Worm (Caenorhabditis elegans) whole organism, late embryonic: ENCODE measurements around the gene srr-2.

Experiments
- C08G9.2 ChIP-seq: sonication (generic microtip); optimal IDR thresholded peaks from 2 replicates; lab custom pipeline; 2016; ENCODE audit warnings: mild to moderate bottlenecking, missing genetic modification characterization, moderate library complexity, missing compliant biosample characterization
- C38D4.7 ChIP-seq: fragments of 200-800 bp; sonication (Bioruptor generic); optimal IDR thresholded peaks from 2 replicates; lab custom pipeline; 2018; ENCODE audit warnings: mild to moderate bottlenecking, missing genetic modification characterization, moderate library complexity, missing compliant biosample characterization
- F13H6.1 ChIP-seq: sonication (generic microtip); optimal IDR thresholded peaks from 2 replicates; lab custom pipeline; 2016; ENCODE audit warnings: missing genetic modification characterization, missing compliant biosample characterization
- K02D7.2 ChIP-seq: sonication (generic microtip); optimal IDR thresholded peaks from 2 replicates; lab custom pipeline; 2017; ENCODE audit warnings: mild to moderate bottlenecking, missing genetic modification characterization, missing compliant biosample characterization
- ceh-18 ChIP-seq: sonication (generic microtip); optimal IDR thresholded peaks from 2 replicates; lab custom pipeline; 2016; ENCODE audit warnings: missing genetic modification characterization, missing compliant biosample characterization
- ceh-19 ChIP-seq: fragments of 200-800 bp; sonication (Bioruptor generic); optimal IDR thresholded peaks from 2 replicates; lab custom pipeline; 2018; ENCODE audit warnings: mild to moderate bottlenecking, missing genetic modification characterization, missing compliant biosample characterization
- ceh-2 ChIP-seq: sonication (generic microtip); optimal IDR thresholded peaks from 2 replicates; lab custom pipeline; 2016; ENCODE audit warnings: missing genotype, missing genetic modification characterization, missing compliant biosample characterization
- ceh-22 ChIP-seq: sonication (generic microtip); optimal IDR thresholded peaks from 2 replicates; lab custom pipeline; 2017; ENCODE audit warnings: missing biosample characterization, missing genetic modification characterization
- ceh-45 ChIP-seq: fragments of 200-800 bp; sonication (Bioruptor generic); IDR thresholded peaks from 2 replicates; pipeline ENCODE4 v1.3.6; 2022; ENCODE audit warnings: missing genetic modification reagents, missing genetic modification characterization, missing compliant biosample characterization
- elt-2 ChIP-seq: sonication (generic microtip); optimal IDR thresholded peaks from 2 replicates; lab custom pipeline; 2016; ENCODE audit warnings: missing genetic modification reagents, missing genetic modification characterization, missing compliant biosample characterization
- eyg-1 ChIP-seq: sonication (generic microtip); optimal IDR thresholded peaks from 2 replicates; lab custom pipeline; 2016; ENCODE audit warnings: missing genotype, missing genetic modification characterization, missing compliant biosample characterization
- fax-1 ChIP-seq: sonication (generic microtip); optimal IDR thresholded peaks from 2 replicates; lab custom pipeline; 2016; ENCODE audit warnings: missing genotype, missing genetic modification characterization, missing compliant biosample characterization
- fkh-6 ChIP-seq: sonication (generic microtip); optimal IDR thresholded peaks from 2 replicates; lab custom pipeline; 2016; ENCODE audit warnings: missing genetic modification characterization, missing compliant biosample characterization
- hlh-13 ChIP-seq: fragments of 200-800 bp; sonication (Bioruptor generic); optimal IDR thresholded peaks from 2 replicates; lab custom pipeline; 2018; ENCODE audit warnings: mild to moderate bottlenecking, missing genetic modification characterization, missing compliant biosample characterization
- hlh-15 ChIP-seq: sonication (generic microtip); optimal IDR thresholded peaks from 2 replicates; lab custom pipeline; 2016; ENCODE audit warnings: missing genetic modification characterization, missing compliant biosample characterization
- hlh-8 ChIP-seq: sonication (generic microtip); optimal IDR thresholded peaks from 2 replicates; lab custom pipeline; 2016; ENCODE audit warnings: missing genotype, missing genetic modification characterization, missing compliant biosample characterization
- lin-11 ChIP-seq: fragments of 200-800 bp; sonication (Bioruptor generic); optimal IDR thresholded peaks from 2 replicates; lab custom pipeline; 2018; ENCODE audit warnings: mild to moderate bottlenecking, missing genetic modification characterization, missing compliant biosample characterization
- madf-2 ChIP-seq: sonication (generic microtip); optimal IDR thresholded peaks from 2 replicates; lab custom pipeline; 2017; ENCODE audit warnings: missing genetic modification characterization, missing compliant biosample characterization
- nfya-1 ChIP-seq: sonication (generic microtip); optimal IDR thresholded peaks from 2 replicates; lab custom pipeline; 2017; ENCODE audit warnings: missing genetic modification characterization, mild to moderate bottlenecking, missing compliant biosample characterization, antibody characterized with exemption, moderate library complexity
- nhr-11 ChIP-seq: fragments of 150-350 bp; optimal IDR thresholded peaks from 2 replicates; lab custom pipeline; 2014; ENCODE audit warnings: missing biosample characterization, missing genetic modification characterization
- nhr-232 ChIP-seq: sonication (generic microtip); optimal IDR thresholded peaks from 2 replicates; lab custom pipeline; 2016; ENCODE audit warnings: missing genetic modification characterization, missing compliant biosample characterization
- pag-3 ChIP-seq: sonication (generic microtip); optimal IDR thresholded peaks from 2 replicates; lab custom pipeline; 2016; ENCODE audit warnings: missing compliant biosample characterization, missing genetic modification characterization, borderline replicate concordance
- pha-2 ChIP-seq: sonication (generic microtip); optimal IDR thresholded peaks from 2 replicates; lab custom pipeline; 2017; ENCODE audit warnings: mild to moderate bottlenecking, missing genetic modification characterization, missing compliant biosample characterization
- pqm-1 ChIP-seq: sonication (generic microtip); optimal IDR thresholded peaks from 2 replicates; lab custom pipeline; 2016; ENCODE audit warnings: missing genetic modification characterization, missing compliant biosample characterization
- ref-2 ChIP-seq: sonication (generic microtip); optimal IDR thresholded peaks from 2 replicates; lab custom pipeline; 2016; ENCODE audit warnings: missing genetic modification characterization, missing compliant biosample characterization
- sdc-2 ChIP-seq: sonication (generic microtip); optimal IDR thresholded peaks from 2 replicates; lab custom pipeline; 2016; ENCODE audit warnings: missing genotype, missing genetic modification characterization, missing compliant biosample characterization
- sox-2 ChIP-seq: fragments of 200-800 bp; sonication (Bioruptor generic); IDR thresholded peaks from 2 replicates; pipeline ENCODE4 v1.3.6; 2022; ENCODE audit warnings: missing genetic modification reagents, missing genetic modification characterization, missing compliant biosample characterization
- syd-9 ChIP-seq: sonication (generic microtip); optimal IDR thresholded peaks from 2 replicates; lab custom pipeline; 2016; ENCODE audit warnings: mild to moderate bottlenecking, missing genetic modification characterization, moderate library complexity, missing compliant biosample characterization
- tbx-7 ChIP-seq: sonication (generic microtip); optimal IDR thresholded peaks from 2 replicates; lab custom pipeline; 2016; ENCODE audit warnings: missing genotype, missing genetic modification characterization, missing compliant biosample characterization
- unc-3 ChIP-seq, 2 experiments: fragments of 200-800 bp in 1 of 2; sonication (Bioruptor generic) in 1 of 2; sonication (generic microtip) in 1 of 2; conservative IDR thresholded peaks in 1 of 2; optimal IDR thresholded peaks in 1 of 2; 2 replicates each; pipeline versions ENCODE4 v1.3.6 to Lab custom; 2016 to 2022; ENCODE audit warnings: missing compliant biosample characterization in 2 of 2, missing genetic modification characterization in 2 of 2, missing genetic modification reagents in 1 of 2
- unc-42 ChIP-seq: sonication (generic microtip); optimal IDR thresholded peaks from 2 replicates; lab custom pipeline; 2016; ENCODE audit warnings: missing genotype, missing genetic modification characterization, missing compliant biosample characterization
- zip-5 ChIP-seq: sonication (generic microtip); optimal IDR thresholded peaks from 2 replicates; lab custom pipeline; 2016; ENCODE audit warnings: missing genetic modification characterization, missing compliant biosample characterization
- ztf-16 ChIP-seq: sonication (generic microtip); optimal IDR thresholded peaks from 2 replicates; lab custom pipeline; 2017; ENCODE audit warnings: missing genetic modification characterization, missing compliant biosample characterization

Gene srr-2

DNA sequence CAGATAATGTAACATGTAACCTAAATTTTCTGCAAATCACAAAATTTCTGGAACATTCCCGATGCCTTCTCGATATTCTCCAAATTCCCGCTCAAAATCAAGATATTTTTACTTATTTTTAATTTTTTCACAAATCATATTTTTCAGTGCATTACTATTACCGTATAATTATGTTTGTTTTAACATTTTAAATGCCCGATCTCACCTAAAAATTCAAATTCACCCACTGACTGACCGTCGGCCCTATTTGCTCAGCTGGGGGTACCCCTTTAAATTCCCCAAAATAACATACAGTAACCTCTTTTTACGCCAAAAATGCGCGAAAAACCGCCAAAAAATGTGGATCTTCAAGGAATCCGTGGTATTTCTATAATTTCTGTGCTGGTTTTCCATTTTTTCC is 699 bp upstream of the srr-2 start, which contains the start of gene oac-49:
Gene oac-49 (plus strand): TSS at position 301 of the 400 bp plus-strand sequence.
- no peak for TF ChIP-seq hlh-8 (tag; lab: Kevin White, UChicago)
- TF ChIP-seq ztf-16: no peak
- TF ChIP-seq ceh-2: no peak
- no peak for TF ChIP-seq lin-11 (tag; lab: Kevin White, UChicago)
- no peak for TF ChIP-seq madf-2 (tag; lab: Kevin White, UChicago)
- TF ChIP-seq nhr-232 (tag; lab: Kevin White, UChicago): no peak
- no peak for TF ChIP-seq ceh-18 (tag; lab: Kevin White, UChicago)
- TF ChIP-seq ceh-22: no peak
- no peak for TF ChIP-seq syd-9
- no peak for TF ChIP-seq fax-1 (tag; lab: Kevin White, UChicago)
- TF ChIP-seq sdc-2 (tag; lab: Kevin White, UChicago): no peak
- TF ChIP-seq pha-2 (tag; lab: Kevin White, UChicago): no peak

DNA sequence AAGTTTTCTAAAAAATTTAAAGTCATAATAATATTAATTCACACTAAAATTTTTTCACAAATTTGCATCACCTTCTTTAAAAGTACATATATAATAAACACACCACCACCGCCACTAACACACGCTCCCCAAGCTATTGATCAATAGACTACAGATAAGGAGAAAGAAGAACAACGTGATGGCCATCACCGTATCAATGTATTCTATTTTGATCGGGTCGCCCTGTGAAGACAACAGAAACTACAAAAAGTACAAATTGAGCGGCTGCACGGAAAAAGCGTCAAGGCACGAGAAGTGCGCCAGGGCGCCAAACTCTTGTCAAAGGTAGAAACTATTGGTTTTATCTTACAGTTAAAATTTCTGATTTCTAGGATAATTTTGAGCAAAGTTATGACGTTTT is 4.6 kb downstream of the srr-2 start:
- TF ChIP-seq elt-2 (tag; lab: Kevin White, UChicago): peak; percentile 40
- no peak for TF ChIP-seq zip-5 (tag; lab: Kevin White, UChicago)

DNA sequence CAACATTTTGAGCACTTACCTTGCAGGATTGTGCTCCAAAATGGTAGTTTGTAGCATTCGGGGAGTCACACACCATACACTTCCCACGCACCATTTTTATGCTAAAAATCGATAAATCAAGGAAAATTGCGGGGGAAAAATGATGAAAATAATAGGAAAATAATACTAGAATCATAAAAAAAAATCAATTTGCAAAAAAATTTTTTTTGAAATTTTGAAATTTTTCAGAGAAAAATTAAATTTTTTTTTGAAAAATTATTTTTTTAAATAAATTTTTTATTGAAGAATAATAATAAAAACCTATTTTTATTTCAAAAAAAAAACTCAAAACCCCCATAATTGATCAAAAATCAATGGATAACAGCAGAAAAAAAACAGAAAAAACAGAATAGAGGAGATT is 5.2 kb downstream of the srr-2 start, which contains the start of gene nhr-79:
Gene nhr-79 (minus strand): TSS at position 101 of the 400 bp plus-strand sequence.
- no peak for TF ChIP-seq eyg-1 (tag; lab: Kevin White, UChicago)
- TF ChIP-seq pag-3 (tag; lab: Kevin White, UChicago): no peak

DNA sequence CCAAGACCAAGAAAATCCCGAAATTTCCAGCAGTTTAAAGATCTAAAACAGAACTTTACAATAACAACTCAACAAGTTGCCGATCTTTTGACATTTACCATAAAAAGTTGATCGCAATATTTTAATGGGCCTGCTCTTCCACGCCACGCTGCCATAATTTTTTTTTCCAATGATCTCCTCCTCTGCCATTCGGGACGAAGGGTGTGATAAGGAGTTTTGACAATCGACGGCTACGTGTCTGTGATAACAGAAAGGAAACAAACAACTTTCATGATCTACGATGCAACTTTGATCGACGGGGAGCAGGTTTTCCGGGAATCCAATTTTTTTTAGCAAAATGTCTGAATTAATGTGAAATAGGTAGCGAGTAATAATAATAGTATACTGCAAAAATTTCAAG is 10.1 kb downstream of the srr-2 start:
- TF ChIP-seq pag-3 (tag; lab: Kevin White, UChicago): no peak
- TF ChIP-seq elt-2 (tag; lab: Kevin White, UChicago): peak; percentile 65

DNA sequence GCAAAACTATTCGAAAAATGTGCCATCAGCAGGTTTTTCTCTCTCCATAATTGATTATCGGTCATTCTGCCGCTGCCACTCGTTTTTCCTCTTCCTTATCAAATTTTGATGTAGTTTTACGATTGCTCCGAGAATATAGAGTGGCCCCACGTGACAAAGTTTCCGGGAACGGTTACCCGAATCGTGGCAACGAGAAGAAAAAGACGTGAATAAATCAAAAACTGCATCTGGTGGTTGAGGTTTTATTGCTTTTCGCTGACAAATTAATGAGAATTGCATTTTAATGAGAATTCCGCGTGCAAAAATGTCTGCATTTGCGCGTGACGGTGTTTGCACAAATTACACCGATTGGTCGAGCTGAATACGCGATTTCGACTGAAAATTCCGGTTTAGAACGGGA is 11.5 kb downstream of the srr-2 start:
- TF ChIP-seq elt-2 (tag; lab: Kevin White, UChicago): peak; percentile 2
- TF ChIP-seq sox-2 (GFP tag; lab: Robert Waterston, UW): no peak
- TF ChIP-seq, all 69 proteins: peak for 1

DNA sequence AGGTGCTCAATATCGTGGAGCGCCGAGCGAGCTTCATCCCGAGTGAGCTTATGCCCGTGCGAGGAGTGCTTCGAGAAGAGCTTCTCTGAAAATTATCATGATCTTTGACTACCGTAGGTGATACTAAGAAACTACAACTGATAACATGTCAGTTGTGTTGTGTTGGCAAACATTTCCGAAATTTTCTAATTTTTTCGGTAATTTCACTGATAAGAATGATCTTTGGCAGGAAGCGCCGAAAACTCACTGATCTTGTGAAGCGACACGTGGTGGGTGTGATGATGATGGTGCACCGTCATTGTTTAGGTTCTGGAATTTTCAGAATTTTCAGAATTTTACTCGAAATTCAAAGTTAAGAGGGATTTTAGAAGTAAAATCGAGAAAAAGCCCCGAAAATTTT is 13.7 kb downstream of the srr-2 start, which contains the start of gene Y39B6A.1:
Gene Y39B6A.1 (minus strand): TSS at position 309 of the 400 bp plus-strand sequence.
- TF ChIP-seq tbx-7 (tag; lab: Kevin White, UChicago): no peak
- TF ChIP-seq unc-3 (GFP tag; conservative IDR thresholded peaks at IDR 0.05; lab: Robert Waterston, UW): no peak
- TF ChIP-seq unc-3 (tag; optimal IDR thresholded peaks at IDR 0.05; lab: Kevin White, UChicago): no peak
- TF ChIP-seq lin-11 (tag; lab: Kevin White, UChicago): no peak
- TF ChIP-seq ceh-45 (GFP tag; lab: Robert Waterston, UW): no peak
- no peak for TF ChIP-seq ceh-19 (GFP tag; lab: Kevin White, UChicago)
- TF ChIP-seq hlh-13 (GFP tag; lab: Kevin White, UChicago): no peak
- TF ChIP-seq pqm-1 (tag; lab: Kevin White, UChicago): no peak
- TF ChIP-seq nfya-1 (tag; lab: Kevin White, UChicago): no peak
- no peak for TF ChIP-seq F13H6.1 (tag; lab: Kevin White, UChicago)
- TF ChIP-seq ref-2 (tag; lab: Kevin White, UChicago): no peak
- TF ChIP-seq madf-2 (tag; lab: Kevin White, UChicago): no peak
- no peak for TF ChIP-seq pag-3 (tag; lab: Kevin White, UChicago)
- TF ChIP-seq hlh-15: no peak

DNA sequence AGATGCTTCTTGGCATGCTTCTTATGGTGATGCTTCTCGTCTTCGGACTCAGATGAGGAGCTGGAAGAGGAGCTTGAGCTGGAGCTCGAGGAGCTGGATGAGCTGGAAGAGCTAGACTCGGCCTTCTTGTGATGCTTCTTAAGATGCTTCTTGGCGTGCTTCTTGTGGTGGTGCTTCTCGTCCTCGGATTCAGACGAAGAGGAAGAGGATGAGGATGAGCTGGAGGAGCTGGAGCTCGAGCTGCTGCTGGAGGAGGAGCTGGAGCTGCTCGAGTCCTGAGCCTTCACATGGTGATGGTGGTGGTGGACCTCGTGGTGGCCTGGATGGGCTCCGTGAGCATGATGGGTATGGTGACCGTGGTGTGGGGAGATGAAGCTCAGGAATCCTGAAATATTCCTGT is 14.2 kb downstream of the srr-2 start:
- TF ChIP-seq nhr-232 (tag; lab: Kevin White, UChicago) (no peak), K02D7.2 (tag; lab: Kevin White, UChicago) (no peak), fkh-6 (tag; lab: Kevin White, UChicago) (no peak), ref-2 (tag; lab: Kevin White, UChicago) (no peak), C08G9.2 (tag; lab: Kevin White, UChicago) (no peak), sdc-2 (tag; lab: Kevin White, UChicago) (no peak), unc-42 (no peak), nhr-11 (no peak), C38D4.7 (GFP tag; lab: Kevin White, UChicago) (no peak)
- TF ChIP-seq, all 69 proteins: peak for 0
